Fruit fly (Drosophila melanogaster) whole organism, embryonic: ENCODE data around the gene TTLL6B.

ENCODE experiments used
- ATbp ChIP-seq: fragments of 200-800 bp; sonication (Bioruptor generic); optimal IDR thresholded peaks from 2 replicates; lab custom pipeline; 2017; ENCODE audit warnings: missing biosample characterization, mild to moderate bottlenecking, missing genetic modification characterization, missing genetic modification reagents
- Ada2b ChIP-seq: fragments of 200-800 bp; sonication (Bioruptor generic); IDR thresholded peaks from 2 replicates; pipeline ENCODE4 v1.3.6; 2022; ENCODE audit warnings: missing biosample characterization, missing genetic modification characterization
- BEAF-32 ChIP-seq: fragments of 200-800 bp; sonication (Bioruptor generic); optimal IDR thresholded peaks from 3 replicates; lab custom pipeline; 2017; ENCODE audit warnings: missing biosample characterization, missing genetic modification characterization, mild to moderate bottlenecking, moderate library complexity, missing genetic modification reagents
- Bgb ChIP-seq: fragments of 200-800 bp; sonication (Bioruptor generic); IDR thresholded peaks from 2 replicates; pipeline ENCODE4 v1.3.6; 2022; ENCODE audit warnings: missing biosample characterization, missing genetic modification characterization; ENCODE audit not compliant: partially characterized antibody
- CG11560 ChIP-seq: fragments of 200-800 bp; sonication (Bioruptor generic); IDR thresholded peaks from 3 replicates; pipeline ENCODE4 v1.3.6; 2022; ENCODE audit warnings: missing biosample characterization, missing genetic modification characterization
- CG12299 ChIP-seq: fragments of 200-800 bp; sonication (Bioruptor generic); optimal IDR thresholded peaks from 2 replicates; lab custom pipeline; 2018; ENCODE audit warnings: missing biosample characterization, mild to moderate bottlenecking, missing genetic modification characterization
- CG14014 ChIP-seq: fragments of 200-800 bp; sonication (Bioruptor generic); IDR thresholded peaks from 2 replicates; pipeline ENCODE4 v1.3.6; 2022; ENCODE audit warnings: missing biosample characterization, missing genetic modification characterization
- CG15514 ChIP-seq: fragments of 200-800 bp; sonication (Bioruptor generic); optimal IDR thresholded peaks from 3 replicates; lab custom pipeline; 2017; ENCODE audit warnings: missing biosample characterization, missing genetic modification characterization, mild to moderate bottlenecking, moderate library complexity, missing genetic modification reagents
- CG18619 ChIP-seq: fragments of 200-800 bp; sonication (Bioruptor generic); optimal IDR thresholded peaks from 3 replicates; lab custom pipeline; 2017; ENCODE audit warnings: missing biosample characterization, mild to moderate bottlenecking, missing genetic modification characterization
- CG2120 ChIP-seq: fragments of 200-800 bp; sonication (Bioruptor generic); optimal IDR thresholded peaks from 3 replicates; lab custom pipeline; 2016; ENCODE audit warnings: missing biosample characterization, missing genetic modification characterization
- CG2202 ChIP-seq: fragments of 200-800 bp; sonication (Bioruptor generic); optimal IDR thresholded peaks from 2 replicates; lab custom pipeline; 2018; ENCODE audit warnings: missing biosample characterization, mild to moderate bottlenecking, missing genetic modification characterization
- CG31441 ChIP-seq: fragments of 200-800 bp; sonication (Bioruptor generic); IDR thresholded peaks from 2 replicates; pipeline ENCODE4 v1.3.6; 2022; ENCODE audit warnings: missing biosample characterization, missing genetic modification characterization
- CG34422 ChIP-seq: fragments of 200-800 bp; sonication (Bioruptor generic); IDR thresholded peaks from 3 replicates; pipeline ENCODE4 v1.3.6; 2022; ENCODE audit warnings: missing biosample characterization, missing genetic modification characterization
- CG3995 ChIP-seq: fragments of 200-800 bp; sonication (Bioruptor generic); optimal IDR thresholded peaks from 3 replicates; lab custom pipeline; 2016; ENCODE audit warnings: missing biosample characterization, missing genetic modification characterization
- CG5180 ChIP-seq: fragments of 200-800 bp; sonication (Bioruptor generic); optimal IDR thresholded peaks from 3 replicates; lab custom pipeline; 2017; ENCODE audit warnings: missing biosample characterization, missing genetic modification characterization, mild to moderate bottlenecking, moderate library complexity, missing genetic modification reagents
- CG5245 ChIP-seq: fragments of 200-800 bp; sonication (Bioruptor generic); optimal IDR thresholded peaks from 3 replicates; lab custom pipeline; 2016; ENCODE audit warnings: missing biosample characterization, missing genetic modification characterization
- CG6272 ChIP-seq: fragments of 200-800 bp; sonication (Bioruptor generic); IDR thresholded peaks from 2 replicates; pipeline ENCODE4 v1.3.6; 2022; ENCODE audit warnings: missing biosample characterization, missing genetic modification characterization
- CG8478 ChIP-seq: fragments of >200 bp; optimal IDR thresholded peaks from 2 replicates; lab custom pipeline; 2018
- CrebB ChIP-seq: fragments of 200-800 bp; sonication (Bioruptor generic); optimal IDR thresholded peaks from 3 replicates; lab custom pipeline; 2018; ENCODE audit warnings: missing biosample characterization, mild to moderate bottlenecking, missing genetic modification characterization
- Doc3 ChIP-seq: fragments of 200-800 bp; sonication (Bioruptor generic); IDR thresholded peaks from 3 replicates; pipeline ENCODE4 v1.3.6; 2022; ENCODE audit warnings: missing biosample characterization, missing genetic modification characterization; ENCODE audit not compliant: partially characterized antibody
- Dp ChIP-seq: fragments of 200-800 bp; sonication (Bioruptor generic); optimal IDR thresholded peaks from 2 replicates; lab custom pipeline; 2018; ENCODE audit warnings: missing biosample characterization, mild to moderate bottlenecking, missing genetic modification characterization, moderate library complexity
- E2f2 ChIP-seq: fragments of 200-800 bp; sonication (Bioruptor generic); IDR thresholded peaks from 2 replicates; pipeline ENCODE4 v1.3.6; 2022; ENCODE audit warnings: missing biosample characterization, missing genetic modification characterization
- Eip74EF ChIP-seq, 2 experiments: fragments of 200-800 bp in 1 of 2; fragments of >200 bp in 1 of 2; sonication (Bioruptor generic) in 1 of 2; optimal IDR thresholded peaks; 2 replicates each; lab custom pipeline; 2017 to 2019; ENCODE audit warnings: missing biosample characterization in 2 of 2, missing genetic modification characterization in 2 of 2, mild to moderate bottlenecking in 1 of 2, moderate library complexity in 1 of 2
- HLH54F ChIP-seq: fragments of 200-800 bp; sonication (Bioruptor generic); optimal IDR thresholded peaks from 3 replicates; lab custom pipeline; 2016; ENCODE audit warnings: missing biosample characterization, missing genetic modification characterization
- MESR4 ChIP-seq: fragments of 200-800 bp; sonication (Bioruptor generic); optimal IDR thresholded peaks from 2 replicates; lab custom pipeline; 2018; ENCODE audit warnings: missing biosample characterization, mild to moderate bottlenecking, missing genetic modification characterization, moderate library complexity
- Max ChIP-seq: fragments of 200-800 bp; sonication (Bioruptor generic); optimal IDR thresholded peaks from 2 replicates; lab custom pipeline; 2016; ENCODE audit warnings: missing biosample characterization, mild to moderate bottlenecking, missing genetic modification characterization
- Myb ChIP-seq: fragments of 200-800 bp; sonication (Bioruptor generic); optimal IDR thresholded peaks from 2 replicates; lab custom pipeline; 2016; ENCODE audit warnings: missing biosample characterization, missing genetic modification characterization
- Oli ChIP-seq: fragments of 200-800 bp; sonication (Bioruptor generic); optimal IDR thresholded peaks from 2 replicates; lab custom pipeline; 2018; ENCODE audit warnings: missing biosample characterization, mild to moderate bottlenecking, missing genetic modification characterization, moderate library complexity
- Sox100B ChIP-seq: fragments of 200-800 bp; sonication (Bioruptor generic); optimal IDR thresholded peaks from 3 replicates; lab custom pipeline; 2018; ENCODE audit warnings: missing biosample characterization, mild to moderate bottlenecking, missing genetic modification characterization
- Sry-δ ChIP-seq: fragments of 200-800 bp; sonication (Bioruptor generic); optimal IDR thresholded peaks from 2 replicates; lab custom pipeline; 2016; ENCODE audit warnings: missing biosample characterization, missing genetic modification characterization
- Stat92E ChIP-seq, 3 experiments: fragments of >200 bp in 2 of 3; fragments of 200-800 bp in 1 of 3; sonication (Bioruptor generic) in 1 of 3; optimal IDR thresholded peaks; 2 replicates each; lab custom pipeline; 2017 to 2019; ENCODE audit warnings: missing biosample characterization in 3 of 3, missing genetic modification characterization in 3 of 3, mild to moderate bottlenecking in 1 of 3, moderate library complexity in 1 of 3
- Vsx1 ChIP-seq: fragments of 200-800 bp; sonication (Bioruptor generic); optimal IDR thresholded peaks from 2 replicates; lab custom pipeline; 2017; ENCODE audit warnings: missing biosample characterization, mild to moderate bottlenecking, missing genetic modification characterization, missing genetic modification reagents
- ci ChIP-seq: fragments of 200-800 bp; sonication (Bioruptor generic); IDR thresholded peaks from 3 replicates; pipeline ENCODE4 v1.3.6; 2022; ENCODE audit warnings: missing biosample characterization, missing genetic modification characterization
- croc ChIP-seq: fragments of 200-800 bp; sonication (Bioruptor generic); conservative IDR thresholded peaks from 3 replicates; pipeline ENCODE4 v1.3.6; 2022; ENCODE audit warnings: missing biosample characterization, missing genetic modification characterization
- da ChIP-seq: fragments of 200-800 bp; sonication (Bioruptor generic); optimal IDR thresholded peaks from 2 replicates; lab custom pipeline; 2016; ENCODE audit warnings: missing biosample characterization, missing genetic modification characterization
- exex ChIP-seq: fragments of 200-800 bp; sonication (Bioruptor generic); optimal IDR thresholded peaks from 4 replicates; lab custom pipeline; 2018; ENCODE audit warnings: missing biosample characterization, mild to moderate bottlenecking, missing genetic modification characterization, moderate library complexity
- grau ChIP-seq: fragments of 200-800 bp; optimal IDR thresholded peaks from 3 replicates; lab custom pipeline; 2019; ENCODE audit warnings: missing biosample characterization, mild to moderate bottlenecking, missing genetic modification characterization, moderate library complexity
- grn ChIP-seq: fragments of 200-800 bp; sonication (Bioruptor generic); optimal IDR thresholded peaks from 3 replicates; lab custom pipeline; 2017; ENCODE audit warnings: missing biosample characterization, missing genetic modification characterization
- h ChIP-seq: fragments of >200 bp; optimal IDR thresholded peaks from 2 replicates; lab custom pipeline; 2017
- jumu ChIP-seq: fragments of 200-800 bp; sonication (Bioruptor generic); optimal IDR thresholded peaks from 3 replicates; lab custom pipeline; 2016; ENCODE audit warnings: missing biosample characterization, missing genetic modification characterization
- lab ChIP-seq: fragments of 200-800 bp; sonication (Bioruptor generic); optimal IDR thresholded peaks from 3 replicates; lab custom pipeline; 2017; ENCODE audit warnings: missing biosample characterization, missing genetic modification characterization, mild to moderate bottlenecking, moderate library complexity, missing genetic modification reagents
- mld ChIP-seq: fragments of 200-800 bp; sonication (Bioruptor generic); IDR thresholded peaks from 3 replicates; pipeline ENCODE4 v1.3.6; 2022; ENCODE audit warnings: missing biosample characterization, missing genetic modification characterization; ENCODE audit not compliant: partially characterized antibody
- nmo ChIP-seq: fragments of 200-800 bp; sonication (Bioruptor generic); optimal IDR thresholded peaks from 2 replicates; lab custom pipeline; 2018; ENCODE audit warnings: missing biosample characterization, mild to moderate bottlenecking, missing genetic modification characterization, moderate library complexity
- org-1 ChIP-seq: fragments of 200-800 bp; sonication (Bioruptor generic); optimal IDR thresholded peaks from 2 replicates; lab custom pipeline; 2017; ENCODE audit warnings: missing biosample characterization, missing genetic modification characterization
- pros ChIP-seq: fragments of 200-800 bp; sonication (Bioruptor generic); optimal IDR thresholded peaks from 3 replicates; lab custom pipeline; 2019; ENCODE audit warnings: missing biosample characterization, mild to moderate bottlenecking, missing genetic modification characterization, moderate library complexity
- pzg ChIP-seq: fragments of 200-800 bp; sonication (Bioruptor generic); optimal IDR thresholded peaks from 3 replicates; lab custom pipeline; 2018; ENCODE audit warnings: missing biosample characterization, mild to moderate bottlenecking, missing genetic modification characterization, moderate library complexity
- shn ChIP-seq: fragments of 200-800 bp; sonication (Bioruptor generic); optimal IDR thresholded peaks from 3 replicates; lab custom pipeline; 2016; ENCODE audit warnings: missing biosample characterization, missing genetic modification characterization
- sisA ChIP-seq: fragments of 200-800 bp; sonication (Bioruptor generic); IDR thresholded peaks from 2 replicates; pipeline ENCODE4 v1.3.6; 2022; ENCODE audit warnings: missing biosample characterization, missing genetic modification characterization
- slou ChIP-seq: fragments of 200-800 bp; sonication (Bioruptor generic); optimal IDR thresholded peaks from 3 replicates; lab custom pipeline; 2016; ENCODE audit warnings: missing biosample characterization, missing genetic modification characterization
- sob ChIP-seq: fragments of 200-800 bp; sonication (Bioruptor generic); IDR thresholded peaks from 2 replicates; pipeline ENCODE4 v1.3.6; 2022; ENCODE audit warnings: missing biosample characterization, missing genetic modification characterization
- vfl ChIP-seq: fragments of 200-800 bp; sonication (Bioruptor generic); optimal IDR thresholded peaks from 2 replicates; lab custom pipeline; 2016; ENCODE audit warnings: missing biosample characterization, missing genetic modification characterization

Gene TTLL6B

dm6 chr3R:27246264-27246663, 4.5 kb downstream of the TTLL6B start (continued):
- TF ChIP-seq CG31441 (GFP tag; lab: Robert Waterston, UW) (peak; percentile 96), jumu (GFP tag; lab: Kevin White, UChicago) (no peak), exex (tag; lab: Kevin White, UChicago) (no peak), Oli (tag; lab: Kevin White, UChicago) (peak; percentile 84), mld (GFP tag; lab: Robert Waterston, UW) (no peak), da (GFP tag; lab: Kevin White, UChicago) (no peak), sisA (GFP tag; lab: Robert Waterston, UW) (peak; percentile 40; the same call in 1 of the 2 replicates), vfl (no peak), ATbp (GFP tag; lab: Kevin White, UChicago) (peak; percentile 53), Max (GFP tag; lab: Kevin White, UChicago) (peak; percentile 15), CG11560 (tag; lab: Robert Waterston, UW) (no peak), CG12299 (peak; percentile 74), Stat92E (GFP tag; optimal IDR thresholded peaks at IDR 0.05; lab: Kevin White, UChicago) (peak in 1 of 3 experiments; percentile 44), CG6272 (GFP tag; lab: Robert Waterston, UW) (no peak), CG18619 (GFP tag; lab: Kevin White, UChicago) (peak; percentile 66), CG5245 (GFP tag; lab: Kevin White, UChicago) (peak; percentile 35), org-1 (GFP tag; lab: Kevin White, UChicago) (peak; percentile 53), slou (no peak), CG14014 (GFP tag; lab: Robert Waterston, UW) (no peak), MESR4 (no peak), CG15514 (GFP tag; lab: Kevin White, UChicago) (peak; percentile 47), lab (GFP tag; lab: Kevin White, UChicago) (peak; percentile 79), pros (GFP tag; lab: Kevin White, UChicago) (peak; percentile 35), Sox100B (GFP tag; lab: Kevin White, UChicago) (peak; percentile 90), h (lab: Kevin White, UChicago) (no peak)

DNA sequence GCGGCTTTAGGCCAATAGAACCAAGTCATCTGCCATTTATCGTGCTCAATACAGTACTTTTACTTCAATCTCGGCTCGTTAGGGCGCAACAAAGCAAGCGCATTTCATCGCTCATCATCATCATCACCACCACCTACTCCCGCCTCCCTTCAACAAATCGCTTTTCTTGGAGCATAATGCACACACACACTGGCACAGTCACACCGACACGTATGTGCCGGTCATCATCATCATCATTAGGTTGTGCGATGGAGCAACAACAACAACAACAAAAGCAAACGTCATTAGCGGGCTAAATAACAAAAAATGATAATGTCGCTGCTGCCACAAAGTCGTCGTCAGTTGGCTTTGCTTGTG, 5.4 kb downstream of the TTLL6B start:
- TF ChIP-seq CG2202 (tag; lab: Kevin White, UChicago) (no peak), CG8478 (lab: Kevin White, UChicago) (peak; percentile 91), CG3995 (GFP tag; lab: Kevin White, UChicago) (no peak), Myb (GFP tag; lab: Kevin White, UChicago) (peak; percentile 47), E2f2 (GFP tag; lab: Robert Waterston, UW) (no peak; the same call in none of the 2 replicates), pzg (GFP tag; lab: Kevin White, UChicago) (peak; percentile 10), HLH54F (GFP tag; lab: Kevin White, UChicago) (no peak), Doc3 (GFP tag; lab: Robert Waterston, UW) (no peak), Ada2b (GFP tag; lab: Robert Waterston, UW) (no peak), Vsx1 (GFP tag; lab: Kevin White, UChicago) (no peak), croc (GFP tag; lab: Robert Waterston, UW) (no peak), CG6272 (GFP tag; lab: Robert Waterston, UW) (no peak), grn (GFP tag; lab: Kevin White, UChicago) (no peak), Eip74EF (GFP tag; optimal IDR thresholded peaks at IDR 0.05; lab: Kevin White, UChicago) (no peak), grau (tag; lab: Kevin White, UChicago) (peak; percentile 10), Sry-δ (peak; percentile 16), shn (GFP tag; lab: Kevin White, UChicago) (peak; percentile 49), ci (GFP tag; lab: Robert Waterston, UW) (peak; percentile 52; the same call in 1 of the 3 replicates), CrebB (peak; percentile 17), Dp (GFP tag; lab: Kevin White, UChicago) (peak; percentile 16), CG34422 (GFP tag; lab: Robert Waterston, UW) (peak; percentile 56; the same call in 2 of the 3 replicates), sob (GFP tag; lab: Robert Waterston, UW) (no peak), CG2120 (no peak), BEAF-32 (peak; percentile 15), CG5180 (GFP tag; lab: Kevin White, UChicago) (no peak), nmo (GFP tag; lab: Kevin White, UChicago) (peak; percentile 10), Bgb (GFP tag; lab: Robert Waterston, UW) (no peak; the same call in 1 of the 2 replicates)
